Worm (Caenorhabditis elegans) whole organism, mixed stage, embryonic: Measurements from ENCODE around the gene srh-209.

Experiments used
- ces-1 ChIP-seq: fragments of 150-350 bp; optimal IDR thresholded peaks from 2 replicates; lab custom pipeline; 2014; ENCODE audit warnings: missing biosample characterization, missing genetic modification reagents, missing genetic modification characterization
- drap-1 ChIP-seq: fragments of 200-800 bp; sonication (Bioruptor generic); optimal IDR thresholded peaks from 3 replicates; lab custom pipeline; 2018; ENCODE audit warnings: mild to moderate bottlenecking, missing genetic modification characterization, missing compliant biosample characterization
- elt-1 ChIP-seq: sonication (generic microtip); optimal IDR thresholded peaks from 2 replicates; lab custom pipeline; 2017; ENCODE audit warnings: missing genetic modification characterization, mild to moderate bottlenecking, missing compliant biosample characterization, antibody characterized with exemption, moderate library complexity, borderline replicate concordance; ENCODE audit not compliant: insufficient read depth
- mep-1 ChIP-seq: fragments of 150-350 bp; optimal IDR thresholded peaks from 2 replicates; lab custom pipeline; 2017; ENCODE audit warnings: missing biosample characterization, missing genetic modification reagents, missing genetic modification characterization, inconsistent platforms
- nhr-12 ChIP-seq: fragments of 150-350 bp; optimal IDR thresholded peaks from 2 replicates; lab custom pipeline; 2014; ENCODE audit warnings: missing biosample characterization, missing genetic modification characterization
- nhr-237 ChIP-seq: fragments of 150-350 bp; optimal IDR thresholded peaks from 2 replicates; lab custom pipeline; 2014; ENCODE audit warnings: missing biosample characterization, missing genetic modification characterization
- nhr-76 ChIP-seq: sonication (generic microtip); optimal IDR thresholded peaks from 2 replicates; lab custom pipeline; 2017; ENCODE audit warnings: missing biosample characterization, missing genetic modification characterization
- unc-120 ChIP-seq: sonication (generic microtip); optimal IDR thresholded peaks from 2 replicates; lab custom pipeline; 2017; ENCODE audit warnings: missing genetic modification characterization, missing compliant biosample characterization; ENCODE audit not compliant: poor library complexity, severe bottlenecking
- unc-39 ChIP-seq: fragments of 150-350 bp; optimal IDR thresholded peaks from 2 replicates; lab custom pipeline; 2014; ENCODE audit warnings: missing biosample characterization, missing genetic modification characterization
- unc-62 ChIP-seq: fragments of 150-350 bp; optimal IDR thresholded peaks from 2 replicates; lab custom pipeline; 2014; ENCODE audit warnings: missing biosample characterization, missing genetic modification reagents, missing genetic modification characterization
- zip-8 ChIP-seq: fragments of 150-350 bp; optimal IDR thresholded peaks from 2 replicates; lab custom pipeline; 2014; ENCODE audit warnings: missing biosample characterization, missing genetic modification characterization

DNA sequence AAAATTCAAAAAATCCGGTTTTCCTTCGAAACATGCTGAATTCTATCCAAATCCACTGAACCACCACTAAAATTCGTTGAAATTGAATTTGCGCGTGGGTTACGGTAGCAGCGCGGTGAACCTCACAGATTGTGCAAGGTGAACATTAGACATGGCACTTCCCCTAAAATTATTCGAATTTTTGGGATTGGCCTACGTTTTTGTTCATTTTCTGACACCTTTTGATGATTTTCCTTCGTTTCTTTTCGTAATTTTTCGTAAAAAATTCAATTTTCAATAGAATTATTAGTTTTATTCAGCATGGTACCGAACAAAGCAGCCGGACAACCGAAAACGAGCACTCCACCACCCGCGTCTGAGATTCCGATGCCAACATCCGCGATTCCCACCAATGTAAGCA lies 33.4 kb upstream of the srh-209 start, which contains the start of gene ZK262.8:
- TF ChIP-seq unc-62 (GFP tag; lab: Kevin White, UChicago) (no peak), unc-39 (tag; lab: Kevin White, UChicago) (no peak), drap-1 (GFP tag; lab: Kevin White, UChicago) (no peak), mep-1 (no peak), zip-8 (tag; lab: Kevin White, UChicago) (no peak), unc-120 (tag; lab: Kevin White, UChicago) (no peak), elt-1 (no peak), nhr-12 (tag; lab: Kevin White, UChicago) (no peak), nhr-76 (no peak), nhr-237 (tag; lab: Kevin White, UChicago) (no peak), ces-1 (GFP tag; lab: Kevin White, UChicago) (no peak)
